Worm (Caenorhabditis elegans): ENCODE results near the gene Y57A10A.13.

Y57A10A.13 gene

ce11 chrII:12184857-12185256 is at the start of gene Y57A10A.13:
Gene Y57A10A.13, minus strand, starts transcription at chrII:12184902.
- TF ChIP-seq lin-15B (tag; optimal IDR thresholded peaks at IDR 0.05) (peak; percentile 7), fos-1 (tag; optimal IDR thresholded peaks at IDR 0.05) (no peak), nfya-1 (tag; optimal IDR thresholded peaks at IDR 0.05; ENCODE audit: insufficient read depth) (peak; percentile 28), pha-4 (tag; optimal IDR thresholded peaks at IDR 0.05) (peak; percentile 21), tbx-2 (tag; optimal IDR thresholded peaks at IDR 0.05) (no peak)

ce11 chrII:12228005-12228404 is 43.3 kb upstream of the Y57A10A.13 start, which contains the start of gene sinh-1:
Gene sinh-1, plus strand, starts transcription at chrII:12228305.
- TF ChIP-seq elt-2 (tag; optimal IDR thresholded peaks at IDR 0.05) (no peak), lin-15B (tag; optimal IDR thresholded peaks at IDR 0.05) (no peak), ZK546.5 (tag; optimal IDR thresholded peaks at IDR 0.05) (no peak), mml-1 (tag; optimal IDR thresholded peaks at IDR 0.05) (no peak), ztf-11 (tag; optimal IDR thresholded peaks at IDR 0.05) (no peak), pha-4 (tag; optimal IDR thresholded peaks at IDR 0.05) (no peak), nhr-23 (tag; optimal IDR thresholded peaks at IDR 0.05) (no peak), nhr-12 (tag; optimal IDR thresholded peaks at IDR 0.05) (no peak), fkh-10 (GFP tag; optimal IDR thresholded peaks at IDR 0.05) (no peak)

ce11 chrII:12226192-12226591 is 41.5 kb upstream of the Y57A10A.13 start:
- TF ChIP-seq nhr-237 (tag; optimal IDR thresholded peaks at IDR 0.05) (no peak), ama-1 (optimal IDR thresholded peaks at IDR 0.05) (no peak), elt-1 (tag; optimal IDR thresholded peaks at IDR 0.05) (no peak), snpc-4 (tag; optimal IDR thresholded peaks at IDR 0.05) (no peak), egl-27 (tag; optimal IDR thresholded peaks at IDR 0.05) (no peak), nhr-11 (tag; optimal IDR thresholded peaks at IDR 0.05) (no peak)

ce11 chrII:12224916-12225406 is 40.3 kb upstream of the Y57A10A.13 start, which contains the start of the genes pqn-87 and rsr-2:
Gene pqn-87, minus strand, starts transcription at chrII:12225086.
Gene rsr-2, plus strand, starts transcription at chrII:12225356.
- peak; percentile 63 for TF ChIP-seq hmg-11 (tag; optimal IDR thresholded peaks at IDR 0.05)
- peak; percentile 48 for TF ChIP-seq pha-4 (tag; optimal IDR thresholded peaks at IDR 0.05)
- peak; percentile 62 for TF ChIP-seq nfya-1 (tag; optimal IDR thresholded peaks at IDR 0.05; ENCODE audit: insufficient read depth)
- TF ChIP-seq lin-39 (tag; optimal IDR thresholded peaks at IDR 0.05) = peak; percentile 71
- peak; percentile 4 for TF ChIP-seq egl-5 (tag; optimal IDR thresholded peaks at IDR 0.05)
- no peak for TF ChIP-seq unc-39 (tag; optimal IDR thresholded peaks at IDR 0.05)
- TF ChIP-seq lin-15B (tag; optimal IDR thresholded peaks at IDR 0.05) = peak; percentile 55
- no peak for TF ChIP-seq mml-1 (tag; optimal IDR thresholded peaks at IDR 0.05)
- peak; percentile 27 for TF ChIP-seq ceh-28 (tag; optimal IDR thresholded peaks at IDR 0.05)
- no peak for TF ChIP-seq ceh-9 (tag; optimal IDR thresholded peaks at IDR 0.05)

- peak; percentile 14 for TF ChIP-seq sea-2 (GFP tag; optimal IDR thresholded peaks at IDR 0.05)
- TF ChIP-seq ztf-4 (tag; optimal IDR thresholded peaks at IDR 0.05) = no peak
- TF ChIP-seq jun-1 (tag; optimal IDR thresholded peaks at IDR 0.05) = peak; percentile 5
- TF ChIP-seq nhr-67 (tag; optimal IDR thresholded peaks at IDR 0.05) = no peak
- TF ChIP-seq ceh-28 (tag; optimal IDR thresholded peaks at IDR 0.05) = peak; percentile 84
- peak; percentile 93 for TF ChIP-seq nfya-1 (tag; optimal IDR thresholded peaks at IDR 0.05; ENCODE audit: insufficient read depth)
- peak; percentile 1 for TF ChIP-seq skn-1 (tag; optimal IDR thresholded peaks at IDR 0.05)
- peak; percentile 41 for TF ChIP-seq lsy-12 (tag; optimal IDR thresholded peaks at IDR 0.05)
- TF ChIP-seq R02D3.7 (tag; optimal IDR thresholded peaks at IDR 0.05) = peak; percentile 60
- TF ChIP-seq lin-15B (tag; optimal IDR thresholded peaks at IDR 0.05) = peak; percentile 79
- no peak for TF ChIP-seq nhr-237 (tag; optimal IDR thresholded peaks at IDR 0.05)
- no peak for TF ChIP-seq ztf-11 (tag; optimal IDR thresholded peaks at IDR 0.05)
- TF ChIP-seq hmg-11 (tag; optimal IDR thresholded peaks at IDR 0.05) = peak; percentile 92
- TF ChIP-seq ama-1 (optimal IDR thresholded peaks at IDR 0.05) = peak; percentile 5
- no peak for TF ChIP-seq ceh-16 (tag; optimal IDR thresholded peaks at IDR 0.05)
- TF ChIP-seq zag-1 (tag; optimal IDR thresholded peaks at IDR 0.05) = no peak
- TF ChIP-seq fkh-10 (GFP tag; optimal IDR thresholded peaks at IDR 0.05) = peak; percentile 35
- TF ChIP-seq mml-1 (tag; optimal IDR thresholded peaks at IDR 0.05) = no peak
- TF ChIP-seq elt-2 (tag; optimal IDR thresholded peaks at IDR 0.05) = peak; percentile 28
- TF ChIP-seq unc-62 (GFP tag; optimal IDR thresholded peaks at IDR 0.05) = peak; percentile 31
- TF ChIP-seq tbx-2 (tag; optimal IDR thresholded peaks at IDR 0.05) = peak; percentile 63
- TF ChIP-seq egl-27 (tag; optimal IDR thresholded peaks at IDR 0.05) = peak; percentile 27
- peak; percentile 67 for TF ChIP-seq nhr-43 (tag; optimal IDR thresholded peaks at IDR 0.05; ENCODE audit: poor library complexity, severe bottlenecking)
- TF ChIP-seq nhr-25 (tag; optimal IDR thresholded peaks at IDR 0.05) = peak; percentile 90
- peak; percentile 62 for TF ChIP-seq egl-5 (tag; optimal IDR thresholded peaks at IDR 0.05)
- TF ChIP-seq lin-39 (tag; optimal IDR thresholded peaks at IDR 0.05) = peak; percentile 76
- TF ChIP-seq nhr-11 (tag; optimal IDR thresholded peaks at IDR 0.05) = no peak
- peak; percentile 65 for TF ChIP-seq nhr-23 (tag; optimal IDR thresholded peaks at IDR 0.05)
- peak; percentile 85 for TF ChIP-seq pha-4 (tag; optimal IDR thresholded peaks at IDR 0.05)
- TF ChIP-seq nhr-76 (tag; optimal IDR thresholded peaks at IDR 0.05) = no peak
- TF ChIP-seq pqm-1 (tag; optimal IDR thresholded peaks at IDR 0.05) = no peak
- TF ChIP-seq ceh-9 (tag; optimal IDR thresholded peaks at IDR 0.05) = no peak
- no peak for TF ChIP-seq nhr-77 (tag; optimal IDR thresholded peaks at IDR 0.05)
- TF ChIP-seq snpc-4 (tag; optimal IDR thresholded peaks at IDR 0.05) = peak; percentile 88
These were observed 37.8 kb upstream of the Y57A10A.13 start for ce11 chrII:12222524-12222923.
